Fruit fly (Drosophila melanogaster): Measurements from ENCODE around the gene mgl.

Gene mgl

dm6 chrX:9352112-9353096 is 147.5 kb downstream of the mgl start:
- TF ChIP-seq dl (GFP tag; optimal IDR thresholded peaks at IDR 0.05; ENCODE audit: insufficient read depth in 1 of 2, partially characterized antibody in 2 of 2) (no peak), br (GFP tag; optimal IDR thresholded peaks at IDR 0.05) (peak; percentile 5), CrebA (GFP tag; optimal IDR thresholded peaks at IDR 0.05; ENCODE audit: borderline replicate concordance) (no peak), Vsx2 (GFP tag; optimal IDR thresholded peaks at IDR 0.05; ENCODE audit: partially characterized antibody) (no peak), Hr78 (GFP tag; optimal IDR thresholded peaks at IDR 0.05) (no peak), h (GFP tag; optimal IDR thresholded peaks at IDR 0.05) (peak; percentile 67), woc (GFP tag; optimal IDR thresholded peaks at IDR 0.05) (no peak), rgr (GFP tag; optimal IDR thresholded peaks at IDR 0.05) (peak; percentile 78), sage (GFP tag; optimal IDR thresholded peaks at IDR 0.05) (peak; percentile 28), Hnf4 (GFP tag; optimal IDR thresholded peaks at IDR 0.05) (peak; percentile 63), dsf (GFP tag; optimal IDR thresholded peaks at IDR 0.05; ENCODE audit: borderline replicate concordance) (no peak), GATAd (GFP tag; optimal IDR thresholded peaks at IDR 0.05) (no peak), OdsH (GFP tag; optimal IDR thresholded peaks at IDR 0.05) (peak; percentile 48), N (GFP tag; optimal IDR thresholded peaks at IDR 0.05) (no peak), Dif (GFP tag; optimal IDR thresholded peaks at IDR 0.05; ENCODE audit: partially characterized antibody) (no peak), jim (GFP tag; optimal IDR thresholded peaks at IDR 0.05) (no peak), CG9705 (GFP tag; optimal IDR thresholded peaks at IDR 0.05) (no peak), dmrt93B (GFP tag; optimal IDR thresholded peaks at IDR 0.05) (peak; percentile 46), tai (GFP tag; optimal IDR thresholded peaks at IDR 0.05) (no peak), pan (optimal IDR thresholded peaks at IDR 0.05) (no peak), CG32264 (GFP tag; optimal IDR thresholded peaks at IDR 0.05) (no peak), Abd-B (GFP tag; optimal IDR thresholded peaks at IDR 0.05) (no peak), Myc (optimal IDR thresholded peaks at IDR 0.05) (no peak), foxo (GFP tag; optimal IDR thresholded peaks at IDR 0.05) (peak in 1 of 2 experiments; percentile 67), sv (GFP tag; optimal IDR thresholded peaks at IDR 0.05) (peak; percentile 77), lola (GFP tag; optimal IDR thresholded peaks at IDR 0.05) (no peak), Hr83 (GFP tag; optimal IDR thresholded peaks at IDR 0.05; ENCODE audit: poor library complexity, severe bottlenecking) (no peak), brk (GFP tag; optimal IDR thresholded peaks at IDR 0.05) (peak; percentile 46), psq (GFP tag; optimal IDR thresholded peaks at IDR 0.05) (peak; percentile 45), Sp1 (GFP tag; optimal IDR thresholded peaks at IDR 0.05) (peak; percentile 56), Jra (GFP tag; optimal IDR thresholded peaks at IDR 0.05) (no peak), ey (GFP tag; optimal IDR thresholded peaks at IDR 0.05) (peak; percentile 39), usp (GFP tag; optimal IDR thresholded peaks at IDR 0.05) (no peak), Rel (GFP tag; optimal IDR thresholded peaks at IDR 0.05) (no peak), Rel (tag; optimal IDR thresholded peaks at IDR 0.05) (no peak), fru (GFP tag; optimal IDR thresholded peaks at IDR 0.05) (peak; percentile 38), HLH106 (tag; optimal IDR thresholded peaks at IDR 0.05) (peak; percentile 68), Dfd (GFP tag; optimal IDR thresholded peaks at IDR 0.05) (no peak)

- no peak for TF ChIP-seq Dfd (GFP tag; optimal IDR thresholded peaks at IDR 0.05)
- TF ChIP-seq sage (GFP tag; optimal IDR thresholded peaks at IDR 0.05) = no peak
- no peak for TF ChIP-seq dl (GFP tag; optimal IDR thresholded peaks at IDR 0.05; ENCODE audit: insufficient read depth in 1 of 2, partially characterized antibody in 2 of 2)
- no peak for TF ChIP-seq fru (GFP tag; optimal IDR thresholded peaks at IDR 0.05)
- no peak for TF ChIP-seq CrebA (GFP tag; optimal IDR thresholded peaks at IDR 0.05; ENCODE audit: borderline replicate concordance)
- no peak for TF ChIP-seq Hr83 (GFP tag; optimal IDR thresholded peaks at IDR 0.05; ENCODE audit: poor library complexity, severe bottlenecking)
- no peak for TF ChIP-seq HLH106 (tag; optimal IDR thresholded peaks at IDR 0.05)
- no peak for TF ChIP-seq Mio (GFP tag; optimal IDR thresholded peaks at IDR 0.05)
- TF ChIP-seq Abd-B (GFP tag; optimal IDR thresholded peaks at IDR 0.05) = no peak
- no peak for TF ChIP-seq woc (GFP tag; optimal IDR thresholded peaks at IDR 0.05)
- TF ChIP-seq N (GFP tag; optimal IDR thresholded peaks at IDR 0.05) = no peak
- no peak for TF ChIP-seq sv (GFP tag; optimal IDR thresholded peaks at IDR 0.05)
- no peak for TF ChIP-seq Dif (GFP tag; optimal IDR thresholded peaks at IDR 0.05; ENCODE audit: partially characterized antibody)
- no peak for TF ChIP-seq Myc (optimal IDR thresholded peaks at IDR 0.05)
- no peak for TF ChIP-seq pan (optimal IDR thresholded peaks at IDR 0.05)
- no peak for TF ChIP-seq tai (GFP tag; optimal IDR thresholded peaks at IDR 0.05)
- TF ChIP-seq Rel (GFP tag; optimal IDR thresholded peaks at IDR 0.05) = no peak
- TF ChIP-seq Rel (tag; optimal IDR thresholded peaks at IDR 0.05) = no peak
- TF ChIP-seq Jra (GFP tag; optimal IDR thresholded peaks at IDR 0.05) = no peak
- TF ChIP-seq Hr78 (GFP tag; optimal IDR thresholded peaks at IDR 0.05) = no peak
- no peak for TF ChIP-seq OdsH (GFP tag; optimal IDR thresholded peaks at IDR 0.05)
Observed at dm6 chrX:9350309-9350708, 149.6 kb downstream of the mgl start.
